Worm (Caenorhabditis elegans) whole organism, mixed stage, embryonic: ENCODE measurements around the gene abt-1.

ENCODE experiments used
- blmp-1 ChIP-seq: fragments of 150-350 bp; optimal IDR thresholded peaks from 2 replicates; lab custom pipeline; 2014; ENCODE audit warnings: missing biosample characterization, missing genetic modification characterization
- drap-1 ChIP-seq: fragments of 200-800 bp; sonication (Bioruptor generic); optimal IDR thresholded peaks from 3 replicates; lab custom pipeline; 2018; ENCODE audit warnings: mild to moderate bottlenecking, missing genetic modification characterization, missing compliant biosample characterization
- ham-2 ChIP-seq: fragments of 200-800 bp; sonication (Bioruptor generic); optimal IDR thresholded peaks from 2 replicates; lab custom pipeline; 2018; ENCODE audit warnings: mild to moderate bottlenecking, missing genetic modification characterization, missing compliant biosample characterization
- lsy-2 ChIP-seq: fragments of 150-350 bp; optimal IDR thresholded peaks from 2 replicates; lab custom pipeline; 2014; ENCODE audit warnings: missing biosample characterization, missing genetic modification characterization
- mab-5 ChIP-seq: fragments of 150-350 bp; optimal IDR thresholded peaks from 2 replicates; lab custom pipeline; 2014; ENCODE audit warnings: missing biosample characterization, missing genetic modification characterization
- mep-1 ChIP-seq: fragments of 150-350 bp; optimal IDR thresholded peaks from 2 replicates; lab custom pipeline; 2017; ENCODE audit warnings: missing biosample characterization, missing genetic modification reagents, missing genetic modification characterization, inconsistent platforms
- nhr-237 ChIP-seq: fragments of 150-350 bp; optimal IDR thresholded peaks from 2 replicates; lab custom pipeline; 2014; ENCODE audit warnings: missing biosample characterization, missing genetic modification characterization
- nhr-76 ChIP-seq: sonication (generic microtip); optimal IDR thresholded peaks from 2 replicates; lab custom pipeline; 2017; ENCODE audit warnings: missing biosample characterization, missing genetic modification characterization
- snpc-4 ChIP-seq: fragments of 150-350 bp; optimal IDR thresholded peaks from 2 replicates; lab custom pipeline; 2014; ENCODE audit warnings: missing biosample characterization, missing genetic modification characterization
- zip-8 ChIP-seq: fragments of 150-350 bp; optimal IDR thresholded peaks from 2 replicates; lab custom pipeline; 2014; ENCODE audit warnings: missing biosample characterization, missing genetic modification characterization
- ztf-11 ChIP-seq: fragments of 150-350 bp; optimal IDR thresholded peaks from 2 replicates; lab custom pipeline; 2014; ENCODE audit warnings: missing biosample characterization, missing genetic modification characterization

ce11 chrIV:10157034-10157433 is 57.7 kb downstream of the abt-1 start:
- TF ChIP-seq mep-1 (tag; lab: Kevin White, UChicago) = no peak
- TF ChIP-seq drap-1 = no peak
- TF ChIP-seq lsy-2 (tag; lab: Kevin White, UChicago) = no peak
- TF ChIP-seq ham-2 (GFP tag; lab: Kevin White, UChicago) = no peak
- no peak for TF ChIP-seq snpc-4
- TF ChIP-seq ztf-11 (tag; lab: Kevin White, UChicago) = no peak
- TF ChIP-seq blmp-1 (tag; lab: Kevin White, UChicago) = no peak
- no peak for TF ChIP-seq mab-5
- no peak for TF ChIP-seq zip-8 (tag; lab: Kevin White, UChicago)
- no peak for TF ChIP-seq nhr-237 (tag; lab: Kevin White, UChicago)
- no peak for TF ChIP-seq nhr-76 (tag; lab: Kevin White, UChicago)
